Worm (Caenorhabditis elegans): ENCODE measurements around the gene nspg-11.
"Not testable (repeated sequence)": the region's sequence is repeated elsewhere in the genome, so short reads cannot be mapped to it uniquely, and the experiment has no call there.

Gene nspg-11

DNA sequence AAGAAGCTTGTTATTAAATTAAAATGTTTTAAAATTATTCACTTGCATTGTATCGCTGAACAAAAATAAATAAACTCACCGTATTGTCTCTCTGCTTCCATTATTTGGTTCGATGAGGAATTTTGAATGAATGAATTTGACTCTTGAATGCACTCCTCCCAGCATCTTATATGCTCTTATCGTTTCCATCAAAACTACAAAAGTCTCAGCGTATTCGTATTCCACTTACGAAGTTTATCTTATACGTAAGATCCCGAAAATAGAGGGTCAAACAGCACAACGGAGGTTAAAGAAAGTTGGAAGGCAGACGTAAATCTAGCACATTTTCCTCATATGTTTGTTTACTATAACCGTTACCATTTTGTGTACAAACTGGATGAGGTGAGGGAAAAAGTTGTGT is 37.6 kb downstream of the nspg-11 start, which contains the start of gene nhr-267:
nhr-267 (minus strand) TSS at position 101 of the 400 bp plus-strand sequence.
- not testable (repeated sequence) for TF ChIP-seq Y55F3AM.14 (GFP tag; optimal IDR thresholded peaks at IDR 0.05); snpc-4 (tag; optimal IDR thresholded peaks at IDR 0.05); nhr-21 (tag; optimal IDR thresholded peaks at IDR 0.05)

DNA sequence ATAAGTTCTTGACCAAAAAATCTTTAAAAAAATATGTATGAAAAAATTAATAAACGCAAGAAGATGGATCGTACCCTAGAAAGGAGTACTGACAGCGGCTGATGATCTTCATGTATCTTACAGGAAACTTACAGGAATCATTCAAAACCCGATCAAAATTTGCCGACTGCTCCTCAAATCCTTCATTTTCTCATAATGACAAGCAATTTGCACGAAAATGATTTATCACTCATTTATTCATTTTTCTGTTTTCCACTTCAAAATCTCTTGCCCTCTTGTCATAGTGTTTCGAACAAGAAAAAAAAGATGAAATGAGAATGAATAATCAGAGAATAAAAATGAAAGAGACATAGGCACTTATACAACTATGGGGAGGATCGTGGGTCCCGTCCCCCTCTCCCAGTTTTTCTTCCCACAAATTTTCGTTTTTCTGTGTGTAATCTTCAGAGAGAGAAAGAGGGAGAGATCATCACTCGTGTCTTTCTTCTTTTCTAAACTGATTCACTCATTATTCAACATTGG is 49.8 kb downstream of the nspg-11 start, which contains the start of gene nmy-3:
nmy-3 (plus strand) TSS at position 472 of the 522 bp plus-strand sequence.
- no peak for TF ChIP-seq sma-3 (GFP tag; optimal IDR thresholded peaks at IDR 0.05)
- no peak for TF ChIP-seq elt-3 (tag; optimal IDR thresholded peaks at IDR 0.05)
- no peak for TF ChIP-seq fos-1 (tag; optimal IDR thresholded peaks at IDR 0.05)
- TF ChIP-seq ama-1 (optimal IDR thresholded peaks at IDR 0.05), result no peak
- no peak for TF ChIP-seq nhr-129 (tag; optimal IDR thresholded peaks at IDR 0.05)
- no peak for TF ChIP-seq unc-62 (GFP tag; optimal IDR thresholded peaks at IDR 0.05)
- no peak for TF ChIP-seq mdl-1 (tag; optimal IDR thresholded peaks at IDR 0.05)
- no peak for TF ChIP-seq Y55F3AM.14 (GFP tag; optimal IDR thresholded peaks at IDR 0.05)
- TF ChIP-seq F13H6.1 (tag; optimal IDR thresholded peaks at IDR 0.05), result no peak
